Worm (Caenorhabditis elegans) whole organism, L4 larva: ENCODE results near the gene mup-2.
A peak's percentile ranks its signal among the peaks of the same experiment; 100 is the strongest.

Experiments
- F10B5.3 ChIP-seq: sonication (generic microtip); optimal IDR thresholded peaks from 2 replicates; lab custom pipeline; 2016; ENCODE audit warnings: mild to moderate bottlenecking, missing genetic modification characterization, missing compliant biosample characterization
- F26F4.8 ChIP-seq: fragments of 200-800 bp; sonication (Bioruptor generic); conservative IDR thresholded peaks from 2 replicates; pipeline ENCODE4 v1.3.6; 2022; ENCODE audit warnings: missing genetic modification characterization, missing compliant biosample characterization
- F49E8.2 ChIP-seq: sonication (generic microtip); optimal IDR thresholded peaks from 2 replicates; lab custom pipeline; 2016; ENCODE audit warnings: missing compliant biosample characterization, mild to moderate bottlenecking, missing genetic modification characterization, borderline replicate concordance
- T20F7.1 ChIP-seq: fragments of 200-800 bp; sonication (Bioruptor generic); optimal IDR thresholded peaks from 2 replicates; lab custom pipeline; 2018; ENCODE audit warnings: mild to moderate bottlenecking, missing genetic modification characterization, missing compliant biosample characterization
- Y48G9A.11 ChIP-seq: fragments of 200-800 bp; sonication (Bioruptor generic); IDR thresholded peaks from 2 replicates; pipeline ENCODE4 v1.3.6; 2022; ENCODE audit warnings: missing genetic modification reagents, missing genetic modification characterization, missing compliant biosample characterization
- aha-1 ChIP-seq: fragments of 150-350 bp; peaks from one replicate; lab custom pipeline; 2014; ENCODE audit warnings: missing biosample characterization, missing genetic modification characterization
- ceh-20 ChIP-seq: fragments of 200-800 bp; sonication (Bioruptor generic); IDR thresholded peaks from 2 replicates; pipeline ENCODE4 v1.3.6; 2022; ENCODE audit warnings: missing genetic modification reagents, missing genetic modification characterization, missing compliant biosample characterization
- ceh-28 ChIP-seq: fragments of 150-350 bp; optimal IDR thresholded peaks from 2 replicates; lab custom pipeline; 2014; ENCODE audit warnings: missing biosample characterization, missing genetic modification reagents, missing genetic modification characterization
- ceh-82 ChIP-seq: sonication (generic microtip); optimal IDR thresholded peaks from 2 replicates; lab custom pipeline; 2017; ENCODE audit warnings: missing biosample characterization, missing genetic modification characterization
- daf-12 ChIP-seq: fragments of 150-350 bp; optimal IDR thresholded peaks from 2 replicates; lab custom pipeline; 2014; ENCODE audit warnings: missing biosample characterization, missing genetic modification reagents, missing genetic modification characterization
- daf-16 ChIP-seq, 3 experiments: sonication (generic microtip); optimal IDR thresholded peaks; 2 replicates each; lab custom pipeline; 2016 to 2017; ENCODE audit warnings: missing genetic modification characterization in 3 of 3, missing genetic modification reagents in 3 of 3, mild to moderate bottlenecking in 2 of 3, missing compliant biosample characterization in 2 of 3, missing biosample characterization in 1 of 3, moderate library complexity in 1 of 3
- dpl-1 ChIP-seq: fragments of 150-350 bp; optimal IDR thresholded peaks from 2 replicates; lab custom pipeline; 2014; ENCODE audit warnings: missing biosample characterization, missing genetic modification reagents, missing genetic modification characterization
- duxl-1 ChIP-seq: sonication (generic microtip); optimal IDR thresholded peaks from 2 replicates; lab custom pipeline; 2016; ENCODE audit warnings: mild to moderate bottlenecking, missing genetic modification characterization, moderate library complexity, missing compliant biosample characterization; ENCODE audit not compliant: poor library complexity
- dve-1 ChIP-seq: sonication (generic microtip); optimal IDR thresholded peaks from 2 replicates; lab custom pipeline; 2017; ENCODE audit warnings: antibody characterized with exemption, mild to moderate bottlenecking, missing genetic modification characterization, missing compliant biosample characterization; ENCODE audit not compliant: insufficient read depth
- egl-27 ChIP-seq: sonication (generic microtip); optimal IDR thresholded peaks from 3 replicates; lab custom pipeline; 2017; ENCODE audit warnings: missing biosample characterization, missing genetic modification reagents, missing genetic modification characterization
- egl-43 ChIP-seq: fragments of 200-800 bp; sonication (Bioruptor generic); IDR thresholded peaks from 2 replicates; pipeline ENCODE4 v1.3.6; 2022; ENCODE audit warnings: missing genetic modification reagents, missing genetic modification characterization, missing compliant biosample characterization
- fkh-10 ChIP-seq: fragments of 150-350 bp; optimal IDR thresholded peaks from 2 replicates; lab custom pipeline; 2014; ENCODE audit warnings: missing biosample characterization, missing genetic modification reagents, missing genetic modification characterization
- hif-1 ChIP-seq, 2 experiments: sonication (generic microtip); optimal IDR thresholded peaks; 2 replicates each; lab custom pipeline; 2016 to 2017; ENCODE audit warnings: missing compliant biosample characterization in 2 of 2, missing genetic modification characterization in 2 of 2, missing genetic modification reagents in 2 of 2, missing genotype in 2 of 2, mild to moderate bottlenecking in 1 of 2
- lin-15B ChIP-seq: fragments of 150-350 bp; sonication (generic microtip); optimal IDR thresholded peaks from 3 replicates; lab custom pipeline; 2014; ENCODE audit warnings: missing biosample characterization, missing genetic modification characterization
- lin-38 ChIP-seq: fragments of 200-800 bp; sonication (Bioruptor generic); IDR thresholded peaks from 2 replicates; pipeline ENCODE4 v1.3.6; 2022; ENCODE audit warnings: missing genetic modification reagents, missing genetic modification characterization, missing compliant biosample characterization
- mdt-29 ChIP-seq: fragments of 200-800 bp; sonication (Bioruptor generic); IDR thresholded peaks from 2 replicates; pipeline ENCODE4 v1.3.6; 2022; ENCODE audit warnings: missing genetic modification reagents, missing genetic modification characterization, missing compliant biosample characterization
- mes-2 ChIP-seq: sonication (generic microtip); optimal IDR thresholded peaks from 2 replicates; lab custom pipeline; 2016; ENCODE audit warnings: missing genotype, mild to moderate bottlenecking, missing genetic modification characterization, missing compliant biosample characterization; ENCODE audit not compliant: poor library complexity, severe bottlenecking
- mxl-2 ChIP-seq: fragments of 200-800 bp; sonication (Bioruptor generic); conservative IDR thresholded peaks from 2 replicates; pipeline ENCODE4 v1.3.6; 2022; ENCODE audit warnings: missing genetic modification reagents, missing genetic modification characterization, missing compliant biosample characterization
- mxl-3 ChIP-seq: fragments of 200-800 bp; sonication (Bioruptor generic); optimal IDR thresholded peaks from 2 replicates; lab custom pipeline; 2018; ENCODE audit warnings: mild to moderate bottlenecking, missing genetic modification characterization, missing compliant biosample characterization
- nhr-11 ChIP-seq: fragments of 150-350 bp; optimal IDR thresholded peaks from 2 replicates; lab custom pipeline; 2014; ENCODE audit warnings: missing biosample characterization, missing genetic modification characterization
- nhr-28 ChIP-seq: fragments of 150-350 bp; optimal IDR thresholded peaks from 2 replicates; lab custom pipeline; 2014; ENCODE audit warnings: missing biosample characterization, missing genetic modification characterization
- nhr-41 ChIP-seq: fragments of 200-800 bp; sonication (Bioruptor generic); IDR thresholded peaks from 2 replicates; pipeline ENCODE4 v1.3.6; 2022; ENCODE audit warnings: missing genetic modification reagents, missing genetic modification characterization, missing compliant biosample characterization
- nhr-42 ChIP-seq: fragments of 200-800 bp; sonication (Bioruptor generic); IDR thresholded peaks from 2 replicates; pipeline ENCODE4 v1.3.6; 2022; ENCODE audit warnings: missing genetic modification characterization, missing compliant biosample characterization
- nhr-76 ChIP-seq: fragments of 150-350 bp; optimal IDR thresholded peaks from 2 replicates; lab custom pipeline; 2014; ENCODE audit warnings: missing biosample characterization, missing genetic modification characterization
- pha-4 ChIP-seq, 2 experiments: fragments of 150-350 bp in 1 of 2; fragments of 200-800 bp in 1 of 2; sonication (Bioruptor generic) in 1 of 2; IDR thresholded peaks in 1 of 2; optimal IDR thresholded peaks in 1 of 2; 2 replicates each; pipeline versions ENCODE4 v1.3.6 to Lab custom; 2014 to 2022; ENCODE audit warnings: missing genetic modification characterization in 2 of 2, missing genetic modification reagents in 2 of 2, missing biosample characterization in 1 of 2, missing compliant biosample characterization in 1 of 2
- php-3 ChIP-seq: fragments of 200-800 bp; sonication (Bioruptor generic); IDR thresholded peaks from 2 replicates; pipeline ENCODE4 v1.3.6; 2022; ENCODE audit warnings: missing genetic modification reagents, missing genetic modification characterization, missing compliant biosample characterization
- saeg-2 ChIP-seq: fragments of 200-800 bp; sonication (Bioruptor generic); IDR thresholded peaks from 2 replicates; pipeline ENCODE4 v1.3.6; 2022; ENCODE audit warnings: missing genetic modification reagents, missing genetic modification characterization, missing compliant biosample characterization
- snpc-1.2 ChIP-seq: fragments of 200-800 bp; sonication (Bioruptor generic); IDR thresholded peaks from 2 replicates; pipeline ENCODE4 v1.3.6; 2022; ENCODE audit warnings: missing genetic modification reagents, missing genetic modification characterization, missing compliant biosample characterization
- snpc-4 ChIP-seq: fragments of 150-350 bp; optimal IDR thresholded peaks from 2 replicates; lab custom pipeline; 2014; ENCODE audit warnings: missing biosample characterization, missing genetic modification characterization
- tag-97 ChIP-seq: fragments of 200-800 bp; sonication (Bioruptor generic); IDR thresholded peaks from 2 replicates; pipeline ENCODE4 v1.3.6; 2022; ENCODE audit warnings: missing genetic modification characterization, missing compliant biosample characterization
- tra-1 ChIP-seq: fragments of 200-800 bp; sonication (Bioruptor generic); IDR thresholded peaks from 2 replicates; pipeline ENCODE4 v1.3.6; 2022; ENCODE audit warnings: missing genetic modification reagents, missing genetic modification characterization, missing compliant biosample characterization
- unc-130 ChIP-seq: sonication (generic microtip); optimal IDR thresholded peaks from 2 replicates; lab custom pipeline; 2016; ENCODE audit warnings: missing genetic modification reagents, missing genetic modification characterization, missing compliant biosample characterization
- unc-62 ChIP-seq, 3 experiments: fragments of 150-350 bp in 1 of 3; sonication (generic microtip); optimal IDR thresholded peaks in 2 of 3; peaks in 1 of 3; 1 replicate in 1 of 3; 2 replicates in 2 of 3; lab custom pipeline; 2014 to 2017; ENCODE audit warnings: missing biosample characterization in 3 of 3, missing genetic modification characterization in 3 of 3, missing genetic modification reagents in 3 of 3, missing genotype in 1 of 3
- vab-7 ChIP-seq: fragments of 200-800 bp; sonication (Bioruptor generic); IDR thresholded peaks from 2 replicates; pipeline ENCODE4 v1.3.6; 2022; ENCODE audit warnings: missing genetic modification reagents, missing genetic modification characterization, missing compliant biosample characterization
- zip-2 ChIP-seq: fragments of 150-350 bp; optimal IDR thresholded peaks from 2 replicates; lab custom pipeline; 2014; ENCODE audit warnings: missing biosample characterization, missing genetic modification characterization

Gene mup-2

DNA sequence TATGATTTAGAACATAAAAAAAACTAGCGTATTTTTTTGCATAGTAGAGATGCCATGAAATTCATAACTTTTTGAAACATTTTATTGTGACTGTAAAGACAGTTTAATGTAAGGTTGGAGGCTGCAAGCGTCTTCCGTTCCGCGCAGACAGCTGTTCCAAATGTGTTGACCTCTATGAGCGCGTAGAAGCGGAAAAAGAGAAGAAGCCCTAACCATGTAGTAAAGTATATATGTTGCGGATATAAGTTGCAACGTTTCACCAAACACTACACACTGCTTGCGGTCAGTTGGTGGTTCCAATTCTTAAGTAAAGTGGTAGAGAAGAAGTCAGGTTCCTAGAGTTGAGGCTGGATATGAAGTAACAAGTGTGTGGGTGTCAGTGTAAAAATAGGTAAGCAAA is 21.4 kb downstream of the mup-2 start:
- TF ChIP-seq snpc-4 (tag; lab: Kevin White, UChicago) (no peak), zip-2 (tag; lab: Kevin White, UChicago) (no peak), pha-4 (GFP tag; IDR thresholded peaks at IDR 0.05; lab: Robert Waterston, UW) (no peak), pha-4 (tag; optimal IDR thresholded peaks at IDR 0.05; lab: Kevin White, UChicago) (no peak), php-3 (GFP tag; lab: Robert Waterston, UW) (no peak), daf-12 (no peak), hif-1 (tag; optimal IDR thresholded peaks at IDR 0.05; lab: Kevin White, UChicago) (no peak), nhr-11 (tag; lab: Kevin White, UChicago) (no peak), mes-2 (no peak), dpl-1 (GFP tag; lab: Kevin White, UChicago) (no peak), T20F7.1 (GFP tag; lab: Kevin White, UChicago) (no peak), vab-7 (GFP tag; lab: Robert Waterston, UW) (no peak), F26F4.8 (GFP tag; lab: Robert Waterston, UW) (no peak), tag-97 (no peak), aha-1 (tag; lab: Kevin White, UChicago) (no peak), ceh-82 (tag; lab: Kevin White, UChicago) (no peak)

DNA sequence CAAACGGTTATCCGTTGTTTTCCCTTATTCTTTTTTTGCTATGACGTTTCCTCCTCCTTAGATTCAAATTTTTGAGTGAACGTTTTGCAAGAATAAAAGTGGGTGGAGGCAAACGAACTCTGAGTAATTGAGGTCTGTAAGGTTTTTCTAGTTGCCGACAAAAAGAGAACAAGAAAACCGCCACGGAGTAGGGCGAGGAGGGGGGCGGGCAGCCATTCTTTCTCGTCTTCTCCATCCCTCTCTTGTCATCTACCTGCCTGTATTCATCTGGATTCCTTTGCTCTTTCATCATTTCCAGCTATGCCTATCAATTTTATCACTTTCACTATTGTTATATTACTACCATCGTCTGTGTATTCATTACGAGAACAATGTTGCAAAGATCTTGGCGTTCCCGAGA is 24.8 kb downstream of the mup-2 start, which contains the start of gene igdb-3:
TSS of gene igdb-3 (plus strand) at position 301 of the 400 bp plus-strand sequence.
- no peak for TF ChIP-seq F10B5.3
- no peak for TF ChIP-seq F26F4.8 (GFP tag; lab: Robert Waterston, UW)
- no peak for TF ChIP-seq mdt-29 (GFP tag; lab: Robert Waterston, UW)
- no peak for TF ChIP-seq tag-97
- no peak for TF ChIP-seq ceh-28
- no peak for TF ChIP-seq nhr-42 (GFP tag; lab: Robert Waterston, UW)
- TF ChIP-seq dve-1 (tag; lab: Kevin White, UChicago) = no peak
- no peak for TF ChIP-seq nhr-41 (GFP tag; lab: Robert Waterston, UW)
- TF ChIP-seq mxl-3 (GFP tag; lab: Kevin White, UChicago) = no peak
- TF ChIP-seq unc-62 (GFP tag; optimal IDR thresholded peaks at IDR 0.05 in 1 of 2; lab: Kevin White, UChicago) = peak in 1 of 2 experiments; percentile 18
- TF ChIP-seq unc-62 (tag; optimal IDR thresholded peaks at IDR 0.05; lab: Kevin White, UChicago) = no peak
- TF ChIP-seq ceh-82 (tag; lab: Kevin White, UChicago) = no peak
- TF ChIP-seq saeg-2 (GFP tag; lab: Robert Waterston, UW) = no peak
- TF ChIP-seq aha-1 (tag; lab: Kevin White, UChicago) = peak; percentile 70
- TF ChIP-seq mxl-2 (GFP tag; lab: Robert Waterston, UW) = no peak

ce11 chrX:6384537-6384936 is 25.5 kb downstream of the mup-2 start:
- no peak for TF ChIP-seq tag-97
- TF ChIP-seq Y48G9A.11 (GFP tag; lab: Robert Waterston, UW) = no peak
- TF ChIP-seq aha-1 (tag; lab: Kevin White, UChicago) = peak; percentile 12
- TF ChIP-seq egl-27 (tag; lab: Kevin White, UChicago) = no peak
- no peak for TF ChIP-seq nhr-76 (tag; lab: Kevin White, UChicago)
- TF ChIP-seq, all 104 proteins: peak for 1

- TF ChIP-seq duxl-1 (tag; lab: Kevin White, UChicago) = no peak
- TF ChIP-seq unc-62 (GFP tag; optimal IDR thresholded peaks at IDR 0.05 in 1 of 2; lab: Kevin White, UChicago) = peak in 1 of 2 experiments; percentile 74
- TF ChIP-seq unc-62 (tag; optimal IDR thresholded peaks at IDR 0.05; lab: Kevin White, UChicago) = no peak
- TF ChIP-seq F49E8.2 (tag; lab: Kevin White, UChicago) = no peak
These were observed 27.1 kb downstream of the mup-2 start for ce11 chrX:6382930-6383329.

- TF ChIP-seq fkh-10 (peak; percentile 17), dpl-1 (GFP tag; lab: Kevin White, UChicago) (no peak), mxl-2 (GFP tag; lab: Robert Waterston, UW) (no peak), zip-2 (tag; lab: Kevin White, UChicago) (no peak), unc-62 (GFP tag; optimal IDR thresholded peaks at IDR 0.05 in 1 of 2; lab: Kevin White, UChicago) (peak in 1 of 2 experiments; percentile 82), unc-62 (tag; optimal IDR thresholded peaks at IDR 0.05; lab: Kevin White, UChicago) (no peak), unc-130 (GFP tag; lab: Kevin White, UChicago) (no peak), egl-43 (GFP tag; lab: Robert Waterston, UW) (peak; percentile 61; the same call in 1 of the 2 replicates), ceh-20 (peak; percentile 73), lin-38 (no peak), lin-15B (tag; lab: Kevin White, UChicago) (no peak), daf-16 (GFP tag; optimal IDR thresholded peaks at IDR 0.05; lab: Kevin White, UChicago) (peak in 1 of 2 experiments; percentile 15), daf-16 (tag; optimal IDR thresholded peaks at IDR 0.05; lab: Kevin White, UChicago) (peak; percentile 73), hif-1 (tag; optimal IDR thresholded peaks at IDR 0.05; lab: Kevin White, UChicago) (peak in 1 of 2 experiments; percentile 22), tra-1 (GFP tag; lab: Robert Waterston, UW) (no peak), snpc-1.2 (GFP tag; lab: Robert Waterston, UW) (no peak), nhr-28 (tag; lab: Kevin White, UChicago) (peak; percentile 79)
These were observed 31.7 kb downstream of the mup-2 start for ce11 chrX:6378363-6378762.
